Worm (Caenorhabditis elegans): ENCODE measurements around the gene F58H1.7.
A peak's percentile ranks its signal among the peaks of the same experiment; 100 is the strongest.

The F58H1.7 gene

DNA sequence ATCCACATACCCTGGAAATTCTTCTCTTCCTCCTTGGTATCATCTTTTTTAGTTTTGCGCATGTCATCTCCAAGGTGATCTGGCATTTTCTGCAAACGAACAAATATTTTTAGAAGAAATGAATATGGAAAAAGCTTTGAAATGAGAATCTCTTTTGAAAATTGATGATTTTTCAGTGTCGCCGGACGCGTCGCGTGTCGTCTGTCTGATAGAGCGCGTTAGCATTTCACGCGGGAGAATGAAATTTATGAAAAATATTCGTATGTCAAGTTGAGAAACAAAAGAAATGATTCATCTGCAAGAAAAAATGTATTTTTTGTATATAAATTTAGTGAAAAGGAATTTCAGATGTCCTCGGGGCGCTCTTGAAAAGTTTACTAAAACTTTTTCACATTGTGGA is 17.7 kb upstream of the F58H1.7 start, which contains the start of gene rpt-1:
Gene rpt-1 (minus strand): TSS at position 89 of the 400 bp plus-strand sequence.
- TF ChIP-seq lir-1 (GFP tag; conservative IDR thresholded peaks at IDR 0.05), result no peak
- peak; percentile 98 for TF ChIP-seq madf-3 (GFP tag; IDR thresholded peaks at IDR 0.05)
- peak; percentile 66 for TF ChIP-seq attf-5 (GFP tag; optimal IDR thresholded peaks at IDR 0.05)
- no peak for TF ChIP-seq lsl-1 (GFP tag; optimal IDR thresholded peaks at IDR 0.05)
- no peak for TF ChIP-seq K11D2.4 (GFP tag; IDR thresholded peaks at IDR 0.05)
- TF ChIP-seq ceh-27 (GFP tag; optimal IDR thresholded peaks at IDR 0.05), result no peak
- TF ChIP-seq K12H6.12 (tag; optimal IDR thresholded peaks at IDR 0.05), result no peak
- no peak for TF ChIP-seq unc-130 (GFP tag; optimal IDR thresholded peaks at IDR 0.05)
- TF ChIP-seq egl-18 (GFP tag; IDR thresholded peaks at IDR 0.05), result no peak
- no peak for TF ChIP-seq athp-1 (tag; optimal IDR thresholded peaks at IDR 0.05)
- TF ChIP-seq hmg-20 (GFP tag; IDR thresholded peaks at IDR 0.05), result no peak
- no peak for TF ChIP-seq tlf-1 (GFP tag; optimal IDR thresholded peaks at IDR 0.05)
- no peak for TF ChIP-seq ceh-79 (tag; optimal IDR thresholded peaks at IDR 0.05)
- no peak for TF ChIP-seq Y53F4B.3 (GFP tag; IDR thresholded peaks at IDR 0.05)
- TF ChIP-seq cebp-1 (GFP tag; IDR thresholded peaks at IDR 0.05), result no peak
- TF ChIP-seq cebp-1 (tag; optimal IDR thresholded peaks at IDR 0.05), result peak; percentile 31
- TF ChIP-seq rcor-1 (GFP tag; IDR thresholded peaks at IDR 0.05), result no peak
- no peak for TF ChIP-seq xnd-1 (tag; optimal IDR thresholded peaks at IDR 0.05)
- TF ChIP-seq nhr-80 (tag; optimal IDR thresholded peaks at IDR 0.05), result peak; percentile 9
- no peak for TF ChIP-seq snpc-3.4 (tag; optimal IDR thresholded peaks at IDR 0.05)
- TF ChIP-seq attf-6 (GFP tag; IDR thresholded peaks at IDR 0.05), result no peak
- TF ChIP-seq ceh-91 (GFP tag; IDR thresholded peaks at IDR 0.05), result no peak
- TF ChIP-seq bed-2 (GFP tag; IDR thresholded peaks at IDR 0.05), result no peak
- no peak for TF ChIP-seq bed-1 (GFP tag; IDR thresholded peaks at IDR 0.05)
- TF ChIP-seq mes-4 (tag; optimal IDR thresholded peaks at IDR 0.05), result no peak
- no peak for TF ChIP-seq attf-3 (GFP tag; conservative IDR thresholded peaks at IDR 0.05)
- TF ChIP-seq F39B2.1 (GFP tag; IDR thresholded peaks at IDR 0.05), result no peak
- no peak for TF ChIP-seq dox-1 (GFP tag; IDR thresholded peaks at IDR 0.05)
- no peak for TF ChIP-seq Y79H2A.3 (GFP tag; conservative IDR thresholded peaks at IDR 0.05)
- no peak for TF ChIP-seq fkh-3 (tag; optimal IDR thresholded peaks at IDR 0.05)
- no peak for TF ChIP-seq B0019.2 (GFP tag; conservative IDR thresholded peaks at IDR 0.05)
- TF ChIP-seq ceh-100 (GFP tag; IDR thresholded peaks at IDR 0.05), result peak; percentile 68
- TF ChIP-seq hlh-26 (GFP tag; conservative IDR thresholded peaks at IDR 0.05), result no peak
- TF ChIP-seq aptf-2 (GFP tag; conservative IDR thresholded peaks at IDR 0.05), result no peak
- no peak for TF ChIP-seq dpff-1 (tag; optimal IDR thresholded peaks at IDR 0.05)
- no peak; the same call in 1 of the 2 replicates for TF ChIP-seq madf-6 (GFP tag; IDR thresholded peaks at IDR 0.05)
- TF ChIP-seq let-607 (tag; optimal IDR thresholded peaks at IDR 0.05), result no peak
- no peak for TF ChIP-seq nhr-120 (GFP tag; IDR thresholded peaks at IDR 0.05)
- no peak for TF ChIP-seq Y95B8A.8 (GFP tag; IDR thresholded peaks at IDR 0.05)
- no peak for TF ChIP-seq ceh-40 (GFP tag; IDR thresholded peaks at IDR 0.05)
- no peak for TF ChIP-seq mel-28 (tag; optimal IDR thresholded peaks at IDR 0.05; ENCODE audit: borderline replicate concordance)
- TF ChIP-seq atf-7 (tag; optimal IDR thresholded peaks at IDR 0.05), result no peak
- no peak for TF ChIP-seq ztf-26 (tag; optimal IDR thresholded peaks at IDR 0.05)
- 0 out of 2 replicates have a peak, but pooled peaks have one; percentile 10 for TF ChIP-seq madf-8 (GFP tag; conservative IDR thresholded peaks at IDR 0.05)
- TF ChIP-seq T26A5.8 (tag; optimal IDR thresholded peaks at IDR 0.05), result no peak
- TF ChIP-seq chd-7 (tag; optimal IDR thresholded peaks at IDR 0.05), result no peak
- no peak for TF ChIP-seq nhr-90 (tag; optimal IDR thresholded peaks at IDR 0.05)
- no peak for TF ChIP-seq hmg-1.2 (GFP tag; IDR thresholded peaks at IDR 0.05)
- peak; percentile 50 for TF ChIP-seq snpc-1.1 (tag; optimal IDR thresholded peaks at IDR 0.05; ENCODE audit: insufficient read depth)
- TF ChIP-seq lin-26 (GFP tag; IDR thresholded peaks at IDR 0.05), result no peak
